Worm (Caenorhabditis elegans) whole organism, dauer: ENCODE data around the gene Y55B1AR.2.

Experiments used
- unc-62 ChIP-seq: sonication (generic microtip); optimal IDR thresholded peaks from 2 replicates; lab custom pipeline; 2017; ENCODE audit warnings: missing biosample characterization, missing genetic modification reagents, missing genetic modification characterization

Y55B1AR.2 gene

ce11 chrIII:598687-599086, at the start of gene Y55B1AR.2:
Gene Y55B1AR.2, minus strand, starts transcription at chrIII:598787.
- no peak for TF ChIP-seq unc-62 (GFP tag; lab: Kevin White, UChicago)

- TF ChIP-seq unc-62 (GFP tag; lab: Kevin White, UChicago) = no peak
Measured at ce11 chrIII:647248-647647, 48.7 kb upstream of the Y55B1AR.2 start.

- TF ChIP-seq unc-62 (GFP tag; lab: Kevin White, UChicago) = no peak
Measured at ce11 chrIII:646454-646853, 47.9 kb upstream of the Y55B1AR.2 start, which contains the start of gene orai-1. Gene orai-1, plus strand, starts transcription at chrIII:646754.

ce11 chrIII:644660-645059, 46.1 kb upstream of the Y55B1AR.2 start:
- no peak for TF ChIP-seq unc-62 (GFP tag; lab: Kevin White, UChicago)

- TF ChIP-seq unc-62 (GFP tag; lab: Kevin White, UChicago) = no peak
Measured at ce11 chrIII:641759-642158, 43.2 kb upstream of the Y55B1AR.2 start, which contains the start of gene W06E11.1. Gene W06E11.1, plus strand, starts transcription at chrIII:642059.

ce11 chrIII:640198-640803, 41.7 kb upstream of the Y55B1AR.2 start, which contains the start of the genes tag-266 and tag-267:
Gene tag-266, minus strand, starts transcription at chrIII:640226.
Gene tag-267, plus strand, starts transcription at chrIII:640790.
- no peak for TF ChIP-seq unc-62 (GFP tag; lab: Kevin White, UChicago)

ce11 chrIII:638319-638718, 39.7 kb upstream of the Y55B1AR.2 start, which contains the start of gene sbds-1:
Gene sbds-1, minus strand, starts transcription at chrIII:638419.
- no peak for TF ChIP-seq unc-62 (GFP tag; lab: Kevin White, UChicago)

ce11 chrIII:636067-636466, 37.5 kb upstream of the Y55B1AR.2 start, which contains the start of gene T19C3.7:
Gene T19C3.7, minus strand, starts transcription at chrIII:636167.
- no peak for TF ChIP-seq unc-62 (GFP tag; lab: Kevin White, UChicago)

- TF ChIP-seq unc-62 (GFP tag; lab: Kevin White, UChicago) = no peak
Measured at ce11 chrIII:634618-635017, 36.0 kb upstream of the Y55B1AR.2 start, which contains the start of gene fem-2. Gene fem-2, minus strand, starts transcription at chrIII:634626.

ce11 chrIII:631421-631820, 32.8 kb upstream of the Y55B1AR.2 start, which contains the start of gene T19C3.6:
Gene T19C3.6, minus strand, starts transcription at chrIII:631521.
- TF ChIP-seq unc-62 (GFP tag; lab: Kevin White, UChicago) = no peak

ce11 chrIII:627838-628237, 29.3 kb upstream of the Y55B1AR.2 start, which contains the start of gene T19C3.5:
Gene T19C3.5, minus strand, starts transcription at chrIII:627938.
- no peak for TF ChIP-seq unc-62 (GFP tag; lab: Kevin White, UChicago)

- TF ChIP-seq unc-62 (GFP tag; lab: Kevin White, UChicago) = no peak
Measured at ce11 chrIII:626091-626490, 27.5 kb upstream of the Y55B1AR.2 start.

ce11 chrIII:623754-624153, 25.2 kb upstream of the Y55B1AR.2 start:
- TF ChIP-seq unc-62 (GFP tag; lab: Kevin White, UChicago) = no peak

ce11 chrIII:620204-620718, 21.7 kb upstream of the Y55B1AR.2 start, which contains the start of gene T19C3.4:
Gene T19C3.4, minus strand, starts transcription at chrIII:620254.
- no peak for TF ChIP-seq unc-62 (GFP tag; lab: Kevin White, UChicago)

- TF ChIP-seq unc-62 (GFP tag; lab: Kevin White, UChicago) = no peak
Measured at ce11 chrIII:617467-617866, 18.9 kb upstream of the Y55B1AR.2 start, which contains the start of gene T19C3.2. Gene T19C3.2, minus strand, starts transcription at chrIII:617567.

- TF ChIP-seq unc-62 (GFP tag; lab: Kevin White, UChicago) = no peak
Measured at ce11 chrIII:614447-614846, 15.9 kb upstream of the Y55B1AR.2 start, which contains the start of gene T19C3.3. Gene T19C3.3, minus strand, starts transcription at chrIII:614547.
